Worm (Caenorhabditis elegans) whole organism, mixed stage, embryonic: ENCODE measurements around the gene T10D4.11.

Experiments used
- M03D4.4 ChIP-seq: sonication (generic microtip); optimal IDR thresholded peaks from 2 replicates; lab custom pipeline; 2017; ENCODE audit warnings: mild to moderate bottlenecking, missing genetic modification characterization, missing compliant biosample characterization
- blmp-1 ChIP-seq: fragments of 150-350 bp; optimal IDR thresholded peaks from 2 replicates; lab custom pipeline; 2014; ENCODE audit warnings: missing biosample characterization, missing genetic modification characterization
- ceh-83 ChIP-seq: fragments of 200-800 bp; sonication (Bioruptor generic); optimal IDR thresholded peaks from 2 replicates; lab custom pipeline; 2018; ENCODE audit warnings: mild to moderate bottlenecking, missing genetic modification characterization, missing compliant biosample characterization
- elt-1 ChIP-seq: sonication (generic microtip); optimal IDR thresholded peaks from 2 replicates; lab custom pipeline; 2017; ENCODE audit warnings: missing genetic modification characterization, mild to moderate bottlenecking, missing compliant biosample characterization, antibody characterized with exemption, moderate library complexity, borderline replicate concordance; ENCODE audit not compliant: insufficient read depth
- flh-1 ChIP-seq: fragments of 200-800 bp; sonication (Bioruptor generic); optimal IDR thresholded peaks from 2 replicates; lab custom pipeline; 2018; ENCODE audit warnings: mild to moderate bottlenecking, missing genetic modification characterization, moderate library complexity, missing compliant biosample characterization
- mep-1 ChIP-seq: fragments of 150-350 bp; optimal IDR thresholded peaks from 2 replicates; lab custom pipeline; 2017; ENCODE audit warnings: missing biosample characterization, missing genetic modification reagents, missing genetic modification characterization, inconsistent platforms
- nhr-12 ChIP-seq: fragments of 150-350 bp; optimal IDR thresholded peaks from 2 replicates; lab custom pipeline; 2014; ENCODE audit warnings: missing biosample characterization, missing genetic modification characterization
- nhr-76 ChIP-seq: sonication (generic microtip); optimal IDR thresholded peaks from 2 replicates; lab custom pipeline; 2017; ENCODE audit warnings: missing biosample characterization, missing genetic modification characterization
- snpc-4 ChIP-seq: fragments of 150-350 bp; optimal IDR thresholded peaks from 2 replicates; lab custom pipeline; 2014; ENCODE audit warnings: missing biosample characterization, missing genetic modification characterization
- zip-8 ChIP-seq: fragments of 150-350 bp; optimal IDR thresholded peaks from 2 replicates; lab custom pipeline; 2014; ENCODE audit warnings: missing biosample characterization, missing genetic modification characterization

DNA sequence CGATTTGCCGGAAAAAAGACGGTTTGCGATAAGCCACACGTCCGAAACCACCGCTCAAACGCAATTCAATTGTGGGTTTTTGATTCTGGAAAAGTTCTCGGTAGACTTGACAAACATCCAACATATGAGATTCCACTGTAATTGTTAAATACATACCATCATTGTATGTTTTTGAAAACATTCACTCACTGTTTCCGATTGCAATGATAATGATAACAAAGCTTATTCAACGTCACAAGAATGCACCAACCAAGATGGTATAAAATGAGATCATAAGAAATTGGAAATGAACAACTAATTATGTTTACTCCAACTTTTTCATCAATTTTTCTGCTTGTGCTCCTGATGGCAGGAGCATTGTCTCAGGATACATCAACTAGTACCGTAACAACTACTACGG lies 43.7 kb downstream of the T10D4.11 start, which contains the start of gene clec-122:
- TF ChIP-seq elt-1 (tag; lab: Kevin White, UChicago) (no peak), ceh-83 (GFP tag; lab: Kevin White, UChicago) (no peak), zip-8 (no peak), snpc-4 (tag; lab: Kevin White, UChicago) (no peak), nhr-12 (tag; lab: Kevin White, UChicago) (no peak), mep-1 (tag; lab: Kevin White, UChicago) (no peak), blmp-1 (tag; lab: Kevin White, UChicago) (no peak), M03D4.4 (tag; lab: Kevin White, UChicago) (no peak), nhr-76 (tag; lab: Kevin White, UChicago) (no peak), flh-1 (no peak)
